Worm (Caenorhabditis elegans): ENCODE data around the gene natc-1.
A peak's percentile ranks its signal among the peaks of the same experiment; 100 is the strongest.

natc-1 gene

ce11 chrV:8414036-8414728 is 48.0 kb upstream of the natc-1 start, which contains the start of gene pos-1:
pos-1 (plus strand) TSS chrV:8414086.
- no peak for TF ChIP-seq nhr-179 (tag; optimal IDR thresholded peaks at IDR 0.05)
- no peak for TF ChIP-seq ceh-27 (GFP tag; optimal IDR thresholded peaks at IDR 0.05)
- TF ChIP-seq pbrm-1 (GFP tag; IDR thresholded peaks at IDR 0.05) = no peak
- no peak for TF ChIP-seq sea-2 (GFP tag; IDR thresholded peaks at IDR 0.05)
- no peak for TF ChIP-seq ztf-26 (tag; optimal IDR thresholded peaks at IDR 0.05)

ce11 chrV:8415113-8415530 is 47.0 kb upstream of the natc-1 start:
- TF ChIP-seq hmg-1.2 (GFP tag; IDR thresholded peaks at IDR 0.05) = peak; percentile 56
- TF ChIP-seq somi-1 (GFP tag; optimal IDR thresholded peaks at IDR 0.05) = no peak
- TF ChIP-seq ztf-28 (GFP tag; IDR thresholded peaks at IDR 0.05) = 0 out of 2 replicates have a peak, but pooled peaks have one; percentile 58
- TF ChIP-seq aptf-3 (GFP tag; IDR thresholded peaks at IDR 0.05) = 0 out of 2 replicates have a peak, but pooled peaks have one; percentile 11
- no peak for TF ChIP-seq dpl-1 (GFP tag; optimal IDR thresholded peaks at IDR 0.05)
- TF ChIP-seq pha-4 (tag; optimal IDR thresholded peaks at IDR 0.05) = no peak
- peak; percentile 56 for TF ChIP-seq atf-7 (tag; optimal IDR thresholded peaks at IDR 0.05)
- no peak for TF ChIP-seq snpc-3.4 (tag; optimal IDR thresholded peaks at IDR 0.05)
- TF ChIP-seq nhr-179 (tag; optimal IDR thresholded peaks at IDR 0.05) = no peak
- TF ChIP-seq akir-1 (GFP tag; optimal IDR thresholded peaks at IDR 0.05) = no peak
- no peak for TF ChIP-seq ztf-25 (GFP tag; IDR thresholded peaks at IDR 0.05)
- TF ChIP-seq ceh-79 (tag; optimal IDR thresholded peaks at IDR 0.05) = peak; percentile 66
- TF ChIP-seq B0019.2 (GFP tag; conservative IDR thresholded peaks at IDR 0.05) = 0 out of 2 replicates have a peak, but pooled peaks have one; percentile 36
- TF ChIP-seq B0261.1 (tag; optimal IDR thresholded peaks at IDR 0.05) = no peak
- TF ChIP-seq ceh-58 (GFP tag; IDR thresholded peaks at IDR 0.05) = peak; percentile 91; the same call in 1 of the 2 replicates
- TF ChIP-seq F52B5.7 (tag; optimal IDR thresholded peaks at IDR 0.05) = peak; percentile 80
- no peak for TF ChIP-seq mxl-1 (tag; optimal IDR thresholded peaks at IDR 0.05)
- TF ChIP-seq egl-44 (GFP tag; IDR thresholded peaks at IDR 0.05) = no peak; the same call in 1 of the 2 replicates
- TF ChIP-seq madf-3 (GFP tag; IDR thresholded peaks at IDR 0.05) = peak; percentile 86
- no peak for TF ChIP-seq Y53F4B.3 (GFP tag; IDR thresholded peaks at IDR 0.05)
- no peak for TF ChIP-seq zim-3 (tag; optimal IDR thresholded peaks at IDR 0.05)
- TF ChIP-seq him-1 (tag; optimal IDR thresholded peaks at IDR 0.05) = peak; percentile 81
- TF ChIP-seq ZK185.1 (tag; optimal IDR thresholded peaks at IDR 0.05; ENCODE audit: poor library complexity, severe bottlenecking) = no peak
- TF ChIP-seq ceh-27 (GFP tag; optimal IDR thresholded peaks at IDR 0.05) = no peak
- no peak for TF ChIP-seq ceh-91 (GFP tag; IDR thresholded peaks at IDR 0.05)
- 0 out of 2 replicates have a peak, but pooled peaks have one; percentile 32 for TF ChIP-seq dox-1 (GFP tag; IDR thresholded peaks at IDR 0.05)
- peak; percentile 54 for TF ChIP-seq F10E7.11 (tag; optimal IDR thresholded peaks at IDR 0.05)
- TF ChIP-seq madf-10 (tag; optimal IDR thresholded peaks at IDR 0.05) = no peak
- TF ChIP-seq attf-5 (GFP tag; optimal IDR thresholded peaks at IDR 0.05) = no peak
- TF ChIP-seq die-1 (tag; optimal IDR thresholded peaks at IDR 0.05) = no peak
- no peak for TF ChIP-seq nhr-27 (tag; optimal IDR thresholded peaks at IDR 0.05)
- TF ChIP-seq pbrm-1 (GFP tag; IDR thresholded peaks at IDR 0.05) = peak; percentile 38
- TF ChIP-seq F33H1.4 (GFP tag; IDR thresholded peaks at IDR 0.05) = peak; percentile 69
- TF ChIP-seq F49E8.2 (tag; optimal IDR thresholded peaks at IDR 0.05; ENCODE audit: insufficient read depth) = peak; percentile 77
- TF ChIP-seq mes-4 (tag; optimal IDR thresholded peaks at IDR 0.05) = no peak
- TF ChIP-seq lin-26 (GFP tag; IDR thresholded peaks at IDR 0.05) = peak; percentile 74
- TF ChIP-seq lsl-1 (GFP tag; optimal IDR thresholded peaks at IDR 0.05) = peak; percentile 71
- TF ChIP-seq B0336.3 (GFP tag; IDR thresholded peaks at IDR 0.05) = peak; percentile 95
- TF ChIP-seq nfyb-1 (GFP tag; IDR thresholded peaks at IDR 0.05) = peak; percentile 70
- peak; percentile 71 for TF ChIP-seq rcor-1 (GFP tag; IDR thresholded peaks at IDR 0.05)
- TF ChIP-seq chd-7 (tag; optimal IDR thresholded peaks at IDR 0.05) = no peak
- no peak for TF ChIP-seq let-607 (tag; optimal IDR thresholded peaks at IDR 0.05)
- no peak for TF ChIP-seq nhr-80 (tag; optimal IDR thresholded peaks at IDR 0.05)
- TF ChIP-seq unc-130 (GFP tag; optimal IDR thresholded peaks at IDR 0.05) = peak; percentile 23

All from whole organism, young adult.